Fruit fly (Drosophila melanogaster): ENCODE data around the gene Uba4.

DNA sequence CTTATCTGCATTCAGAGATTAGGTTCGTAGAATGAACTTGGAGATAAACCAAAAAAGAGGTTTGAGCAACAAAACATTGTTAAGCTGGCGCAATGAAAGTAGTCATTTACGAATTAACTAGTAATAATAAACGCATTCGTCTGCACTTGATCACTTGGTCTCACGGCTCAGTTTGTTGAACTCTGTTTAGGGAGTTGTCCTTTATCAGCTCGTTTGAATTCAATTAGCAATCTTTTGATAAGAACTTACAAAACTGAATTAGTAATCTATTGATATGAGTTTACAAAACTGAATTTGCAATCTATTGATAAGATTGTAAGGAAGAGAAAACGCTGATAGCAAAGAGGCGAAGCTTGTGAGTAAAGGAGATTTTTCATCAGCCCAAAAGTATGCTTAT lies 16.9 kb downstream of the Uba4 start:
- TF ChIP-seq Clk (GFP tag; optimal IDR thresholded peaks at IDR 0.05) (no peak), cnc (optimal IDR thresholded peaks at IDR 0.05) (no peak), CG7045 (GFP tag; optimal IDR thresholded peaks at IDR 0.05) (no peak), CG5204 (GFP tag; optimal IDR thresholded peaks at IDR 0.05) (no peak)
